Worm (Caenorhabditis elegans): ENCODE measurements around the gene srr-6.

Gene srr-6

DNA sequence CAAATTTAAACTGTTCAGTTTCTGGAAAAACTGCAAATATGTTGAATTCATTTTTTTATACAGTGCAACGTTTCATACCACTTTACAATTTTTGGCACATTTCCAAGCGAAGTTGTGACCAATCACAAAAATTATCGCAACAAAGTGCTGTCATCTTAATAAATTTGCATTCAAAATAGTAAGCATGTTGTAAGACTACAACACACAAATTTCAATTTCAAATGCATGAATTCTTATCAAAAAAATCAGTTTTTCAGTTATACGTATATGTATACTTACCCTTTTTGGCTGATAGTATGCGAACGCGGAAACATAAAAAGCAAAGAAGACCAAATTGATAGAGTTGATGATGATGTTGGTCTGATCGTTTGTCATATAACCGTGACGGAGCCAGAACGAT is 17.6 kb downstream of the srr-6 start (continued):
- TF ChIP-seq nhr-6 (tag; optimal IDR thresholded peaks at IDR 0.05), result no peak
- peak; percentile 78 for TF ChIP-seq nhr-102 (tag; optimal IDR thresholded peaks at IDR 0.05)
- 0 out of 2 replicates have a peak, but pooled peaks have one; percentile 23 for TF ChIP-seq tra-1 (GFP tag; IDR thresholded peaks at IDR 0.05)
- TF ChIP-seq mdl-1 (tag; optimal IDR thresholded peaks at IDR 0.05), result peak in 1 of 2 experiments; percentile 46
- TF ChIP-seq nhr-25 (tag; optimal IDR thresholded peaks at IDR 0.05; ENCODE audit: borderline replicate concordance, insufficient read depth), result no peak
- no peak for TF ChIP-seq unc-130 (GFP tag; optimal IDR thresholded peaks at IDR 0.05)
- no peak for TF ChIP-seq lin-39 (tag; optimal IDR thresholded peaks at IDR 0.05)
- no peak for TF ChIP-seq Y75B8A.6 (GFP tag; IDR thresholded peaks at IDR 0.05)
- no peak for TF ChIP-seq aha-1 (tag)
- TF ChIP-seq nhr-76 (tag; optimal IDR thresholded peaks at IDR 0.05), result no peak
- TF ChIP-seq zfp-3 (GFP tag; conservative IDR thresholded peaks at IDR 0.05), result no peak
- TF ChIP-seq nhr-41 (GFP tag; IDR thresholded peaks at IDR 0.05), result no peak
- TF ChIP-seq madf-9 (GFP tag; conservative IDR thresholded peaks at IDR 0.05), result no peak
- no peak for TF ChIP-seq rbr-2 (tag; optimal IDR thresholded peaks at IDR 0.05)
- TF ChIP-seq hmg-1.1 (GFP tag; IDR thresholded peaks at IDR 0.05), result no peak
- no peak for TF ChIP-seq set-16 (GFP tag; IDR thresholded peaks at IDR 0.05)
- TF ChIP-seq nhr-28 (tag; optimal IDR thresholded peaks at IDR 0.05), result peak; percentile 99
- no peak for TF ChIP-seq lir-3 (tag; optimal IDR thresholded peaks at IDR 0.05)
- TF ChIP-seq pqm-1 (tag; optimal IDR thresholded peaks at IDR 0.05), result peak; percentile 89
- no peak for TF ChIP-seq lin-13 (GFP tag; optimal IDR thresholded peaks at IDR 0.05)
- no peak for TF ChIP-seq arid-1 (GFP tag; conservative IDR thresholded peaks at IDR 0.05)
- TF ChIP-seq attf-4 (tag; optimal IDR thresholded peaks at IDR 0.05), result no peak
- peak; percentile 14 for TF ChIP-seq nhr-48 (tag; optimal IDR thresholded peaks at IDR 0.05)
- no peak for TF ChIP-seq F10B5.3 (tag; optimal IDR thresholded peaks at IDR 0.05)
- no peak for TF ChIP-seq mxl-2 (GFP tag; conservative IDR thresholded peaks at IDR 0.05)
- TF ChIP-seq nhr-237 (tag; optimal IDR thresholded peaks at IDR 0.05), result no peak
- no peak for TF ChIP-seq Y48G9A.11 (GFP tag; IDR thresholded peaks at IDR 0.05)
- TF ChIP-seq spr-3 (GFP tag; optimal IDR thresholded peaks at IDR 0.05), result no peak
- peak; percentile 39; the same call in 1 of the 2 replicates for TF ChIP-seq lin-1 (GFP tag; IDR thresholded peaks at IDR 0.05)
- TF ChIP-seq daf-16 (GFP tag; optimal IDR thresholded peaks at IDR 0.05), result no peak
- TF ChIP-seq daf-16 (tag; optimal IDR thresholded peaks at IDR 0.05), result peak; percentile 81
- peak; percentile 68 for TF ChIP-seq dve-1 (tag; optimal IDR thresholded peaks at IDR 0.05; ENCODE audit: insufficient read depth)

DNA sequence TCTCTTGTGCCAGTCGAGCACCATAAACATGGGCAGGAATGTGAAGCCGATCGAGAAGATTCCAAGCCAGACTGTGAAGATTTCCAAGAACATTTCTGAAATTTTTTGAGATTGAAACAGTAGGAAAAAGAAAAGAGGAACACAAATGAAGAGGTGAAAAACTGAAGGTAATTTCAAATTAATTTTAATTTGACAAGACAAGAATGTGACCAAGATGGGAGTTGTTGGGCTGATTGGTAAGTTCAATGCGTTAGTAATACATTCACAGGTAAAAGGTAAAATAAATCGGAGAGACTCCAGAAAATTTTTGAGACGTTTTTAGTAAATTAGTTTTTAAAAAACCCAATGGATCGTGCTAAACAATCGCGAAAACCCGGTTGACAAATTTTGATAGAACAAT is 18.1 kb downstream of the srr-6 start, which contains the start of gene swt-7:
Gene swt-7, minus strand, starts transcription at position 101 of the 400 bp plus-strand sequence.
- TF ChIP-seq aha-1 (tag), result peak; percentile 7
- no peak for TF ChIP-seq php-3 (GFP tag; IDR thresholded peaks at IDR 0.05)
- TF ChIP-seq daf-19 (GFP tag; conservative IDR thresholded peaks at IDR 0.05), result no peak
- no peak for TF ChIP-seq nhr-41 (GFP tag; IDR thresholded peaks at IDR 0.05)

- TF ChIP-seq fos-1 (tag; optimal IDR thresholded peaks at IDR 0.05) (no peak), tra-1 (GFP tag; IDR thresholded peaks at IDR 0.05) (no peak), nhr-102 (tag; optimal IDR thresholded peaks at IDR 0.05) (no peak), madf-9 (GFP tag; conservative IDR thresholded peaks at IDR 0.05) (no peak), fkh-10 (GFP tag; optimal IDR thresholded peaks at IDR 0.05) (no peak), nhr-6 (tag; optimal IDR thresholded peaks at IDR 0.05) (no peak), hmg-1.1 (GFP tag; IDR thresholded peaks at IDR 0.05) (no peak), daf-16 (GFP tag; optimal IDR thresholded peaks at IDR 0.05) (no peak), daf-16 (tag; optimal IDR thresholded peaks at IDR 0.05) (peak; percentile 3), nhr-42 (GFP tag; IDR thresholded peaks at IDR 0.05) (no peak), nhr-48 (tag; optimal IDR thresholded peaks at IDR 0.05) (peak; percentile 24), dmd-9 (GFP tag; IDR thresholded peaks at IDR 0.05) (no peak), dmd-8 (GFP tag; IDR thresholded peaks at IDR 0.05) (no peak), nhr-77 (tag; optimal IDR thresholded peaks at IDR 0.05) (no peak), dmd-6 (GFP tag; IDR thresholded peaks at IDR 0.05) (peak; percentile 12; the same call in 1 of the 2 replicates), lin-38 (GFP tag; IDR thresholded peaks at IDR 0.05) (no peak), nhr-28 (tag; optimal IDR thresholded peaks at IDR 0.05) (peak; percentile 93), lir-3 (tag; optimal IDR thresholded peaks at IDR 0.05) (no peak), rbr-2 (tag; optimal IDR thresholded peaks at IDR 0.05) (no peak), Y5F2A.4 (GFP tag; optimal IDR thresholded peaks at IDR 0.05) (no peak), snpc-1.2 (GFP tag; IDR thresholded peaks at IDR 0.05) (no peak), mxl-3 (GFP tag; optimal IDR thresholded peaks at IDR 0.05) (no peak), egl-43 (GFP tag; IDR thresholded peaks at IDR 0.05) (no peak)
Observed at ce11 chrV:5031764-5032163, 19.2 kb downstream of the srr-6 start.
